Fruit fly (Drosophila melanogaster): ENCODE measurements around the gene Gba1a.

Gene Gba1a

DNA sequence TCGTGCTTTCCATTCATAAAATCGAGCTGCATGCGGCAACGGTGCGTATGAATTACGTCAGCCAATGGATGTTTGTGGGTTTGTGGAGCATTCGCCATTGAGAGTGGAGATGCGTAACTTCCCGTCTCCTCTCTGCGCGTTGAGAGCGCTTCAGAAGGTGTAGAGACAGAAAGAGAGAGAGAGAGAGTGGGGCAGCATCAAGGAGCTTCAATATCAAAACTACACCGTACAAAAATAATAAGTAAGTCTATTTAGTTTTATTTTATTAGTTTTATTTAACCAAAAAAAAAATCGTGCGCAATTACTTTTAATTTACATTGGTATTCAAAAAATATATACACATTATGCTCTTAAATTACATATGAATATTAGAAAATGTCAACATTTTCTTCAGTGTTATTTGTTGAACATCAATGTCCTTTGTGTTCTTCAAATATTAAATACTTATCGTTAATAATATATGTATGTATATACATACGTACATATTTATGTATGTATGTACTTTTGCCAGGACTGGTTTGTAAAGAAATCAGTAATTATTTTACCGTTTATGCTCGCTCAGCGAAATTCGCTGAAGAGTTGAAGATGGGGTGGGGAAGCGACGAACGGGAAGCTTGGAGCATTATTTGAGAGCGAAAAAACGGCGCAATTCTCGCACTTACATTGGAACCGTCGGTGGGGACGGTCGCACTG, 22.4 kb downstream of the Gba1a start, which contains the start of gene CG10365 (continued):
- peak; percentile 67 for TF ChIP-seq Oaz (GFP tag; IDR thresholded peaks at IDR 0.05)
- TF ChIP-seq phol (tag; optimal IDR thresholded peaks at IDR 0.05): peak; percentile 89
- no peak for TF ChIP-seq stwl (tag; optimal IDR thresholded peaks at IDR 0.05)
- TF ChIP-seq GATAe (GFP tag; conservative IDR thresholded peaks at IDR 0.05): peak; percentile 30; the same call in 1 of the 2 replicates
- TF ChIP-seq zen2 (GFP tag; IDR thresholded peaks at IDR 0.05; ENCODE audit: partially characterized antibody): no peak
- no peak for TF ChIP-seq ato (GFP tag; IDR thresholded peaks at IDR 0.05; ENCODE audit: partially characterized antibody)
- peak; percentile 59 for TF ChIP-seq dimm (GFP tag; IDR thresholded peaks at IDR 0.05)
- TF ChIP-seq CG16815 (GFP tag; optimal IDR thresholded peaks at IDR 0.05): peak; percentile 45
- TF ChIP-seq CG12299 (tag; optimal IDR thresholded peaks at IDR 0.05): peak; percentile 77
- TF ChIP-seq otp (GFP tag; IDR thresholded peaks at IDR 0.05): 0 out of 3 replicates have a peak, but pooled peaks have one; percentile 19
- TF ChIP-seq her (GFP tag; optimal IDR thresholded peaks at IDR 0.05): no peak
- TF ChIP-seq CG31388 (GFP tag; optimal IDR thresholded peaks at IDR 0.05): peak; percentile 32
- peak; percentile 85 for TF ChIP-seq Drgx (GFP tag; IDR thresholded peaks at IDR 0.05)
- TF ChIP-seq MTF-1 (GFP tag; optimal IDR thresholded peaks at IDR 0.05; ENCODE audit: borderline replicate concordance): peak; percentile 58
- peak; percentile 40 for TF ChIP-seq Deaf1 (tag; optimal IDR thresholded peaks at IDR 0.05)
- TF ChIP-seq CG8765 (GFP tag; IDR thresholded peaks at IDR 0.05): no peak
- peak; percentile 77 for TF ChIP-seq B-H1 (GFP tag; IDR thresholded peaks at IDR 0.05)
- TF ChIP-seq CG6254 (GFP tag; optimal IDR thresholded peaks at IDR 0.05): peak; percentile 52
- no peak for TF ChIP-seq Dad (GFP tag; optimal IDR thresholded peaks at IDR 0.05)
- TF ChIP-seq Ptx1 (GFP tag; IDR thresholded peaks at IDR 0.05): peak; percentile 92
- TF ChIP-seq Nf-YC (tag; optimal IDR thresholded peaks at IDR 0.05): peak; percentile 64
- no peak for TF ChIP-seq Dfd (GFP tag; optimal IDR thresholded peaks at IDR 0.05)
- peak; percentile 6 for TF ChIP-seq CG3838 (GFP tag; optimal IDR thresholded peaks at IDR 0.05)
- peak; percentile 78 for TF ChIP-seq CG18262 (tag; optimal IDR thresholded peaks at IDR 0.05)
- peak; percentile 67; the same call in 1 of the 2 replicates for TF ChIP-seq bowl (GFP tag; IDR thresholded peaks at IDR 0.05)
- TF ChIP-seq CG5180 (GFP tag; optimal IDR thresholded peaks at IDR 0.05): peak; percentile 70
- TF ChIP-seq toy (GFP tag; IDR thresholded peaks at IDR 0.05): no peak
- peak; percentile 23 for TF ChIP-seq cato (GFP tag; optimal IDR thresholded peaks at IDR 0.05; ENCODE audit: borderline replicate concordance)
- TF ChIP-seq hkb (optimal IDR thresholded peaks at IDR 0.05): no peak
- peak; percentile 84 for TF ChIP-seq hkb (GFP tag; IDR thresholded peaks at IDR 0.05)
- no peak for TF ChIP-seq tll (GFP tag; optimal IDR thresholded peaks at IDR 0.05)
- TF ChIP-seq sqz (GFP tag; optimal IDR thresholded peaks at IDR 0.05): peak; percentile 52
- TF ChIP-seq Six4 (GFP tag; optimal IDR thresholded peaks at IDR 0.05): peak; percentile 49
- TF ChIP-seq h (optimal IDR thresholded peaks at IDR 0.05): no peak
- TF ChIP-seq eve (GFP tag; optimal IDR thresholded peaks at IDR 0.05): peak in 1 of 2 experiments; percentile 78
- TF ChIP-seq crol (GFP tag; IDR thresholded peaks at IDR 0.05): peak; percentile 77
- no peak for TF ChIP-seq Sin3A (optimal IDR thresholded peaks at IDR 0.05)
- TF ChIP-seq H15 (GFP tag; IDR thresholded peaks at IDR 0.05): peak; percentile 67
- peak; percentile 66 for TF ChIP-seq exex (tag; optimal IDR thresholded peaks at IDR 0.05)
- peak; percentile 74 for TF ChIP-seq onecut (GFP tag; IDR thresholded peaks at IDR 0.05)
- peak; percentile 91 for TF ChIP-seq CG32532 (GFP tag; IDR thresholded peaks at IDR 0.05)
- peak; percentile 78 for TF ChIP-seq Aef1 (GFP tag; IDR thresholded peaks at IDR 0.05)
- TF ChIP-seq Doc3 (GFP tag; IDR thresholded peaks at IDR 0.05; ENCODE audit: partially characterized antibody): no peak
- peak; percentile 73 for TF ChIP-seq CG10654 (GFP tag; optimal IDR thresholded peaks at IDR 0.05)
- TF ChIP-seq Adf1 (GFP tag; IDR thresholded peaks at IDR 0.05): peak; percentile 50
- TF ChIP-seq D19B (GFP tag; optimal IDR thresholded peaks at IDR 0.05): peak; percentile 61
- TF ChIP-seq CG6791 (GFP tag; IDR thresholded peaks at IDR 0.05; ENCODE audit: partially characterized antibody): no peak
- no peak for TF ChIP-seq twi (tag; optimal IDR thresholded peaks at IDR 0.05)
- TF ChIP-seq CG6813 (GFP tag; optimal IDR thresholded peaks at IDR 0.05): peak; percentile 82
- peak; percentile 32; the same call in 1 of the 2 replicates for TF ChIP-seq CG10321 (GFP tag; IDR thresholded peaks at IDR 0.05)
